Worm (Caenorhabditis elegans): ENCODE results near the gene syx-3.

- no peak for TF ChIP-seq skn-1 (tag; optimal IDR thresholded peaks at IDR 0.05)
- no peak for TF ChIP-seq isw-1 (GFP tag; IDR thresholded peaks at IDR 0.05)
- peak; percentile 30 for TF ChIP-seq nhr-11 (tag; optimal IDR thresholded peaks at IDR 0.05)
- TF ChIP-seq ztf-11 (tag; optimal IDR thresholded peaks at IDR 0.05): no peak
- no peak for TF ChIP-seq efl-3 (GFP tag; optimal IDR thresholded peaks at IDR 0.05)
- no peak for TF ChIP-seq lin-39 (tag; optimal IDR thresholded peaks at IDR 0.05)
- TF ChIP-seq nhr-90 (tag; optimal IDR thresholded peaks at IDR 0.05; ENCODE audit: poor library complexity): no peak
- TF ChIP-seq ceh-8 (GFP tag; optimal IDR thresholded peaks at IDR 0.05): peak; percentile 49
- no peak for TF ChIP-seq zag-1 (tag; optimal IDR thresholded peaks at IDR 0.05)
- no peak for TF ChIP-seq elt-3 (tag; optimal IDR thresholded peaks at IDR 0.05)
- no peak for TF ChIP-seq ama-1 (optimal IDR thresholded peaks at IDR 0.05)
Observed at ce11 chrX:5387629-5388028, 38.7 kb downstream of the syx-3 start.

Measured in whole organism, L1 larva.